Fruit fly (Drosophila melanogaster) whole organism, embryonic: ENCODE data around the gene tutl.
A peak's percentile ranks its signal among the peaks of the same experiment; 100 is the strongest.

Experiments
- Antp ChIP-seq: fragments of 200-800 bp; sonication (Bioruptor generic); optimal IDR thresholded peaks from 3 replicates; lab custom pipeline; 2016; ENCODE audit warnings: missing biosample characterization, missing genetic modification characterization
- B-H2 ChIP-seq: fragments of 200-800 bp; sonication (Bioruptor generic); optimal IDR thresholded peaks from 2 replicates; lab custom pipeline; 2018; ENCODE audit warnings: missing biosample characterization, mild to moderate bottlenecking, missing genetic modification characterization
- CG10321 ChIP-seq: fragments of 200-800 bp; sonication (Bioruptor generic); IDR thresholded peaks from 2 replicates; pipeline ENCODE4 v1.3.6; 2022; ENCODE audit warnings: missing biosample characterization, missing genetic modification characterization
- CG10366 ChIP-seq: fragments of 200-800 bp; sonication (Bioruptor generic); IDR thresholded peaks from 2 replicates; pipeline ENCODE4 v1.3.6; 2022; ENCODE audit warnings: missing biosample characterization, missing genetic modification characterization
- CG10565 ChIP-seq: fragments of 200-800 bp; sonication (Bioruptor generic); optimal IDR thresholded peaks from 3 replicates; lab custom pipeline; 2016; ENCODE audit warnings: missing biosample characterization, mild to moderate bottlenecking, missing genetic modification characterization
- CG11247 ChIP-seq: fragments of 200-800 bp; sonication (Bioruptor generic); IDR thresholded peaks from 2 replicates; pipeline ENCODE4 v1.3.6; 2022; ENCODE audit warnings: missing biosample characterization, missing genetic modification characterization
- CG11398 ChIP-seq: fragments of 200-800 bp; sonication (Bioruptor generic); optimal IDR thresholded peaks from 2 replicates; lab custom pipeline; 2016; ENCODE audit warnings: missing biosample characterization, missing genetic modification characterization
- CG13287 ChIP-seq: fragments of 200-800 bp; sonication (Bioruptor generic); IDR thresholded peaks from 2 replicates; pipeline ENCODE4 v1.3.6; 2022; ENCODE audit warnings: missing biosample characterization, missing genetic modification characterization; ENCODE audit not compliant: partially characterized antibody
- CG13424 ChIP-seq: fragments of 200-800 bp; sonication (Bioruptor generic); optimal IDR thresholded peaks from 2 replicates; lab custom pipeline; 2019; ENCODE audit warnings: missing biosample characterization, mild to moderate bottlenecking, missing genetic modification characterization, moderate library complexity
- CG15601 ChIP-seq: fragments of 200-800 bp; sonication (Bioruptor generic); optimal IDR thresholded peaks from 3 replicates; lab custom pipeline; 2019; ENCODE audit warnings: missing biosample characterization, mild to moderate bottlenecking, missing genetic modification characterization, moderate library complexity
- CG17568 ChIP-seq: fragments of 200-800 bp; sonication (Bioruptor generic); optimal IDR thresholded peaks from 2 replicates; lab custom pipeline; 2018; ENCODE audit warnings: missing biosample characterization, mild to moderate bottlenecking, missing genetic modification characterization, moderate library complexity
- CG17912 ChIP-seq: fragments of 200-800 bp; sonication (Bioruptor generic); optimal IDR thresholded peaks from 2 replicates; lab custom pipeline; 2018; ENCODE audit warnings: missing biosample characterization, mild to moderate bottlenecking, missing genetic modification characterization
- CG2129 ChIP-seq: fragments of 200-800 bp; sonication (Bioruptor generic); IDR thresholded peaks from 2 replicates; pipeline ENCODE4 v1.3.6; 2022; ENCODE audit warnings: missing biosample characterization, missing genetic modification characterization; ENCODE audit not compliant: partially characterized antibody
- CG2712 ChIP-seq: fragments of 200-800 bp; optimal IDR thresholded peaks from 3 replicates; lab custom pipeline; 2019; ENCODE audit warnings: missing biosample characterization, mild to moderate bottlenecking, missing genetic modification characterization, moderate library complexity
- CG32532 ChIP-seq: fragments of 200-800 bp; sonication (Bioruptor generic); IDR thresholded peaks from 2 replicates; pipeline ENCODE4 v1.3.6; 2022; ENCODE audit warnings: missing biosample characterization, missing genetic modification characterization
- CG33213 ChIP-seq: fragments of 200-800 bp; sonication (Bioruptor generic); optimal IDR thresholded peaks from 3 replicates; lab custom pipeline; 2016; ENCODE audit warnings: missing biosample characterization, missing genetic modification characterization
- CG34224 ChIP-seq: fragments of 200-800 bp; sonication (Bioruptor generic); IDR thresholded peaks from 3 replicates; pipeline ENCODE4 v1.3.6; 2022; ENCODE audit warnings: missing biosample characterization, missing genetic modification characterization; ENCODE audit not compliant: partially characterized antibody
- CG5245 ChIP-seq: fragments of 200-800 bp; sonication (Bioruptor generic); optimal IDR thresholded peaks from 3 replicates; lab custom pipeline; 2016; ENCODE audit warnings: missing biosample characterization, missing genetic modification characterization
- CG6765 ChIP-seq: fragments of 200-800 bp; sonication (Bioruptor generic); optimal IDR thresholded peaks from 3 replicates; lab custom pipeline; 2017; ENCODE audit warnings: missing biosample characterization, mild to moderate bottlenecking, missing genetic modification characterization
- CG8281 ChIP-seq: fragments of 200-800 bp; sonication (Bioruptor generic); optimal IDR thresholded peaks from 2 replicates; lab custom pipeline; 2018; ENCODE audit warnings: missing biosample characterization, mild to moderate bottlenecking, missing genetic modification characterization, moderate library complexity
- CG8359 ChIP-seq: fragments of 200-800 bp; sonication (Bioruptor generic); optimal IDR thresholded peaks from 2 replicates; lab custom pipeline; 2017; ENCODE audit warnings: missing biosample characterization, mild to moderate bottlenecking, missing genetic modification characterization, borderline replicate concordance
- CG9609 ChIP-seq: fragments of 200-800 bp; sonication (Bioruptor generic); optimal IDR thresholded peaks from 3 replicates; lab custom pipeline; 2016; ENCODE audit warnings: missing biosample characterization, missing genetic modification characterization
- Gsc ChIP-seq: fragments of 200-800 bp; sonication (Bioruptor generic); IDR thresholded peaks from 2 replicates; pipeline ENCODE4 v1.3.6; 2022; ENCODE audit warnings: missing biosample characterization, missing genetic modification characterization
- H15 ChIP-seq: fragments of 200-800 bp; sonication (Bioruptor generic); IDR thresholded peaks from 3 replicates; pipeline ENCODE4 v1.3.6; 2022; ENCODE audit warnings: missing biosample characterization, missing genetic modification characterization
- HLHmδ ChIP-seq: fragments of 200-800 bp; sonication (Bioruptor generic); optimal IDR thresholded peaks from 2 replicates; lab custom pipeline; 2018; ENCODE audit warnings: missing biosample characterization, mild to moderate bottlenecking, missing genetic modification characterization, moderate library complexity
- Nf-YC ChIP-seq: fragments of 200-800 bp; optimal IDR thresholded peaks from 3 replicates; lab custom pipeline; 2019; ENCODE audit warnings: missing biosample characterization, mild to moderate bottlenecking, missing genetic modification characterization, moderate library complexity
- NfI ChIP-seq: fragments of 200-800 bp; sonication (Bioruptor generic); optimal IDR thresholded peaks from 3 replicates; lab custom pipeline; 2018; ENCODE audit warnings: missing biosample characterization, mild to moderate bottlenecking, missing genetic modification characterization, moderate library complexity
- Ptx1 ChIP-seq: fragments of 200-800 bp; sonication (Bioruptor generic); IDR thresholded peaks from 2 replicates; pipeline ENCODE4 v1.3.6; 2022; ENCODE audit warnings: missing biosample characterization, missing genetic modification characterization
- Scr ChIP-seq: fragments of 200-800 bp; sonication (Bioruptor generic); IDR thresholded peaks from 2 replicates; pipeline ENCODE4 v1.3.6; 2022; ENCODE audit warnings: missing biosample characterization, missing genetic modification characterization; ENCODE audit not compliant: partially characterized antibody
- abd-A ChIP-seq: fragments of 200-800 bp; sonication (Bioruptor generic); optimal IDR thresholded peaks from 3 replicates; lab custom pipeline; 2019; ENCODE audit warnings: missing biosample characterization, mild to moderate bottlenecking, missing genetic modification characterization, moderate library complexity
- bowl ChIP-seq: fragments of 200-800 bp; sonication (Bioruptor generic); IDR thresholded peaks from 2 replicates; pipeline ENCODE4 v1.3.6; 2022; ENCODE audit warnings: missing biosample characterization, missing genetic modification characterization
- ci ChIP-seq: fragments of 200-800 bp; sonication (Bioruptor generic); IDR thresholded peaks from 3 replicates; pipeline ENCODE4 v1.3.6; 2022; ENCODE audit warnings: missing biosample characterization, missing genetic modification characterization
- dan ChIP-seq: fragments of 200-800 bp; sonication (Bioruptor generic); IDR thresholded peaks from 2 replicates; pipeline ENCODE4 v1.3.6; 2022; ENCODE audit warnings: missing biosample characterization, missing genetic modification characterization
- en ChIP-seq: fragments of 200-800 bp; sonication (Bioruptor generic); optimal IDR thresholded peaks from 2 replicates; lab custom pipeline; 2016; ENCODE audit warnings: missing biosample characterization, missing genetic modification characterization
- fd3F ChIP-seq: fragments of 200-800 bp; sonication (Bioruptor generic); optimal IDR thresholded peaks from 2 replicates; lab custom pipeline; 2018; ENCODE audit warnings: missing biosample characterization, mild to moderate bottlenecking, missing genetic modification characterization, moderate library complexity
- gsb ChIP-seq: fragments of 200-800 bp; sonication (Bioruptor generic); IDR thresholded peaks from 2 replicates; pipeline ENCODE4 v1.3.6; 2022; ENCODE audit warnings: missing biosample characterization, missing genetic modification characterization
- gsb-n ChIP-seq: fragments of 200-800 bp; sonication (Bioruptor generic); optimal IDR thresholded peaks from 3 replicates; lab custom pipeline; 2018; ENCODE audit warnings: missing biosample characterization, mild to moderate bottlenecking, missing genetic modification characterization
- maf-S ChIP-seq: fragments of 200-800 bp; sonication (Bioruptor generic); optimal IDR thresholded peaks from 2 replicates; lab custom pipeline; 2016; ENCODE audit warnings: missing biosample characterization, missing genetic modification characterization
- mirr ChIP-seq: fragments of 200-800 bp; sonication (Bioruptor generic); optimal IDR thresholded peaks from 3 replicates; lab custom pipeline; 2018; ENCODE audit warnings: missing biosample characterization, mild to moderate bottlenecking, missing genetic modification characterization
- nmo ChIP-seq: fragments of 200-800 bp; sonication (Bioruptor generic); optimal IDR thresholded peaks from 2 replicates; lab custom pipeline; 2018; ENCODE audit warnings: missing biosample characterization, mild to moderate bottlenecking, missing genetic modification characterization, moderate library complexity
- pum ChIP-seq: fragments of 200-800 bp; sonication (Bioruptor generic); optimal IDR thresholded peaks from 2 replicates; lab custom pipeline; 2016; ENCODE audit warnings: missing biosample characterization, missing genetic modification characterization
- ranshi ChIP-seq: fragments of 200-800 bp; sonication (Bioruptor generic); IDR thresholded peaks from 2 replicates; pipeline ENCODE4 v1.3.6; 2022; ENCODE audit warnings: missing biosample characterization, missing genetic modification characterization
- sc ChIP-seq, 3 experiments: fragments of >200 bp in 2 of 3; fragments of 200-800 bp in 1 of 3; sonication (Bioruptor generic) in 1 of 3; optimal IDR thresholded peaks; 2 replicates in 2 of 3; 3 replicates in 1 of 3; lab custom pipeline; 2017; ENCODE audit warnings: mild to moderate bottlenecking in 1 of 3, missing biosample characterization in 1 of 3, missing genetic modification characterization in 1 of 3, missing genetic modification reagents in 1 of 3
- scrt ChIP-seq: fragments of 200-800 bp; sonication (Bioruptor generic); optimal IDR thresholded peaks from 2 replicates; lab custom pipeline; 2018; ENCODE audit warnings: missing biosample characterization, mild to moderate bottlenecking, missing genetic modification characterization, moderate library complexity
- shn ChIP-seq: fragments of 200-800 bp; sonication (Bioruptor generic); optimal IDR thresholded peaks from 3 replicates; lab custom pipeline; 2016; ENCODE audit warnings: missing biosample characterization, missing genetic modification characterization
- twi ChIP-seq: fragments of 200-800 bp; optimal IDR thresholded peaks from 2 replicates; lab custom pipeline; 2019; ENCODE audit warnings: missing biosample characterization, mild to moderate bottlenecking, missing genetic modification characterization, moderate library complexity
- vfl ChIP-seq: fragments of 200-800 bp; sonication (Bioruptor generic); optimal IDR thresholded peaks from 2 replicates; lab custom pipeline; 2016; ENCODE audit warnings: missing biosample characterization, missing genetic modification characterization
- yki ChIP-seq: fragments of >200 bp; optimal IDR thresholded peaks from 3 replicates; lab custom pipeline; 2018

Gene tutl

dm6 chr2L:4332962-4333757, 50.2 kb downstream of the tutl start (continued):
- TF ChIP-seq Gsc (GFP tag; lab: Robert Waterston, UW): peak; percentile 59; the same call in 1 of the 2 replicates
- TF ChIP-seq CG10321 (GFP tag; lab: Robert Waterston, UW): peak; percentile 45; the same call in 1 of the 2 replicates
- peak; percentile 67 for TF ChIP-seq shn (GFP tag; lab: Kevin White, UChicago)
- peak; percentile 11 for TF ChIP-seq twi (tag; lab: Kevin White, UChicago)
- no peak for TF ChIP-seq CG17912
- TF ChIP-seq dan (GFP tag; lab: Robert Waterston, UW): no peak; the same call in 1 of the 2 replicates
- peak; percentile 64 for TF ChIP-seq bowl (GFP tag; lab: Robert Waterston, UW)
- peak; percentile 64 for TF ChIP-seq CG6765 (GFP tag; lab: Kevin White, UChicago)
- peak; percentile 89 for TF ChIP-seq CG10366 (GFP tag; lab: Robert Waterston, UW)
- TF ChIP-seq Scr: no peak
- peak; percentile 74 for TF ChIP-seq CG33213 (GFP tag; lab: Kevin White, UChicago)
- peak; percentile 79 for TF ChIP-seq H15 (GFP tag; lab: Robert Waterston, UW)
- TF ChIP-seq gsb-n: peak; percentile 71
- no peak for TF ChIP-seq CG17568 (GFP tag; lab: Kevin White, UChicago)
- peak; percentile 77 for TF ChIP-seq pum (GFP tag; lab: Kevin White, UChicago)
- peak; percentile 82 for TF ChIP-seq mirr (GFP tag; lab: Kevin White, UChicago)
- TF ChIP-seq fd3F (GFP tag; lab: Kevin White, UChicago): peak; percentile 69
- peak; percentile 92 for TF ChIP-seq Antp
- TF ChIP-seq nmo: peak; percentile 78
- peak; percentile 47 for TF ChIP-seq B-H2 (GFP tag; lab: Kevin White, UChicago)
- TF ChIP-seq CG2712: peak; percentile 86
- TF ChIP-seq CG9609 (GFP tag; lab: Kevin White, UChicago): peak; percentile 64
- no peak for TF ChIP-seq sc (optimal IDR thresholded peaks at IDR 0.05; lab: Kevin White, UChicago)
- peak; percentile 66 for TF ChIP-seq sc (GFP tag; optimal IDR thresholded peaks at IDR 0.05; lab: Kevin White, UChicago)
- peak; percentile 81 for TF ChIP-seq ranshi
- peak; percentile 71 for TF ChIP-seq en (GFP tag; lab: Kevin White, UChicago)
- no peak for TF ChIP-seq CG2129 (GFP tag; lab: Robert Waterston, UW)
- peak; percentile 89 for TF ChIP-seq CG32532
- peak; percentile 82 for TF ChIP-seq CG11398 (GFP tag; lab: Kevin White, UChicago)
- no peak for TF ChIP-seq CG10565 (GFP tag; lab: Kevin White, UChicago)
- TF ChIP-seq Ptx1 (GFP tag; lab: Robert Waterston, UW): peak; percentile 84
- TF ChIP-seq Nf-YC (tag; lab: Kevin White, UChicago): peak; percentile 51
- TF ChIP-seq CG8281 (tag; lab: Kevin White, UChicago): peak; percentile 87
- no peak for TF ChIP-seq yki (lab: Kevin White, UChicago)
- TF ChIP-seq HLHmδ (GFP tag; lab: Kevin White, UChicago): peak; percentile 94
- TF ChIP-seq CG5245 (GFP tag; lab: Kevin White, UChicago): peak; percentile 81
- no peak; the same call in 2 of the 3 replicates for TF ChIP-seq CG34224 (GFP tag; lab: Robert Waterston, UW)
- TF ChIP-seq CG15601 (tag; lab: Kevin White, UChicago): peak; percentile 53
- peak; percentile 85 for TF ChIP-seq gsb (GFP tag; lab: Robert Waterston, UW)
- peak; percentile 59 for TF ChIP-seq CG11247
- peak; percentile 73 for TF ChIP-seq CG13424 (tag; lab: Kevin White, UChicago)
- TF ChIP-seq vfl (GFP tag; lab: Kevin White, UChicago): peak; percentile 40
- peak; percentile 73 for TF ChIP-seq scrt (GFP tag; lab: Kevin White, UChicago)
- TF ChIP-seq CG8359 (GFP tag; lab: Kevin White, UChicago): peak; percentile 78
- TF ChIP-seq ci (GFP tag; lab: Robert Waterston, UW): peak; percentile 94
- peak; percentile 83 for TF ChIP-seq NfI (GFP tag; lab: Kevin White, UChicago)
- peak; percentile 36; the same call in 1 of the 2 replicates for TF ChIP-seq CG13287 (GFP tag; lab: Robert Waterston, UW)
- peak; percentile 77 for TF ChIP-seq maf-S (GFP tag; lab: Kevin White, UChicago)
- TF ChIP-seq abd-A (tag; lab: Kevin White, UChicago): peak; percentile 94
